Fruit fly (Drosophila melanogaster): ENCODE data around the gene phu.
A peak's percentile ranks its signal among the peaks of the same experiment; 100 is the strongest.

The phu gene

DNA sequence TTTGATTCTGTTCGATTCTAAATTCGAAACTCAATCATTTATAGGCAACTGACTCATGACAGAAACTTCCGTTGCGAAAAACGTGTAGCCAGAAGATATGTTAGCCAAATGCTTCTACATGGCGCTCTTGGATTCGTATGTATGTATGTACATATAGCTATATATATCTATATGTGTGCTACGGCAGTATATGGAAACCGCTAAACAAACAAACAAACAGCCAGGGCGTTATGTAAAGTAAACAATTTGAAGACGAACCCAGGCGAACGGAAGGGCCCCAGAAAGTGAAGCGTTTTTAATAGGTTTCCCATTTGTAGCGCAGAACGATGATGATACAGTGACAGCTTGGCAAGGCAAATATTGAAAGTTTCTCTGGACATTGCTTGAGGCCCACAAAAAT lies 35.3 kb downstream of the phu start:
- TF ChIP-seq jim (GFP tag; optimal IDR thresholded peaks at IDR 0.05), result no peak
- no peak for TF ChIP-seq tai (GFP tag; optimal IDR thresholded peaks at IDR 0.05)
- no peak for TF ChIP-seq ey (GFP tag; optimal IDR thresholded peaks at IDR 0.05)
- TF ChIP-seq Sp1 (GFP tag; optimal IDR thresholded peaks at IDR 0.05), result no peak
- no peak for TF ChIP-seq OdsH (GFP tag; optimal IDR thresholded peaks at IDR 0.05)

DNA sequence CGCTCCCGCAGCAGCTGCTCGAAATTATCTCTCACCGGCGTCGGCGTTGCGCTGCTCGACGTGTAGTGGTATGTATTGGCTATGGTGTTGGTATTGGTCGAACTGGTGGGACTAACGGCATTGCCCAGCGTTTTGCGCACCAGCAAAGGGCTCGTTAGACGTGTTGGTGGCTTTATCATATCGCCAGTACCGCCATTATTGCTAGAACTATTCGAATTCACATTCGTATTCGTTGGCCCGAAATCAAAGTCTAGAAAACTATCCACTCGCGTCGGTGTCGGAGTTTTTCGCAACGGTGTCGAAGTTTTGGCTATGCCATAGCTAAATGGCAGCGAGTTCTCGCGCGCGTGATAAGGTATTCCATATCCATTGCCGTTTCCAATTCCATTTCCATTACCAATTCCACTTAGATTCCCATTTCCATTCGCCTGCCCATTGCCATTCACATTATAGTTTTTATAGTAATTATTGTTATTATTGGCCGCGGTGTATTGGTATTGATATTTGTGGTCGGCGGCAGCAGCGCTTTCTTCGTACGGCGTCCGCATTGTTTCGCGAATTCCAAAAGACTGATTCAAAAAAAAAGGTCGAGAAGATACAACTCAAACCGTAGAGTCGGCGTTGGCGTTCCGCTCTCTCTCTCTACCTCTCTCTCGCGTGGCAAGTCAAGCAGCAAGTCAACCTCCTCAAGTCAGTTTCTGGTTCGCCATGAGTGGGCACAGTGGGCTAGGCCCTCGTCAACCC lies 38.0 kb downstream of the phu start, which contains the start of gene by:
by (minus strand) TSS at position 575 of the 744 bp plus-strand sequence.
- peak; percentile 82 for TF ChIP-seq Dif (GFP tag; optimal IDR thresholded peaks at IDR 0.05; ENCODE audit: partially characterized antibody)
- no peak for TF ChIP-seq CrebA (GFP tag; optimal IDR thresholded peaks at IDR 0.05; ENCODE audit: borderline replicate concordance)
- no peak for TF ChIP-seq Sp1 (GFP tag; optimal IDR thresholded peaks at IDR 0.05)
- TF ChIP-seq dl (GFP tag; optimal IDR thresholded peaks at IDR 0.05; ENCODE audit: insufficient read depth in 1 of 2, partially characterized antibody in 2 of 2), result peak; percentile 74 to 83
- TF ChIP-seq fru (GFP tag; optimal IDR thresholded peaks at IDR 0.05), result no peak
- TF ChIP-seq CG32264 (GFP tag; optimal IDR thresholded peaks at IDR 0.05), result no peak
- TF ChIP-seq Hr83 (GFP tag; optimal IDR thresholded peaks at IDR 0.05; ENCODE audit: poor library complexity, severe bottlenecking), result peak; percentile 15
- peak; percentile 37 for TF ChIP-seq Vsx2 (GFP tag; optimal IDR thresholded peaks at IDR 0.05; ENCODE audit: partially characterized antibody)
- no peak for TF ChIP-seq Rel (GFP tag; optimal IDR thresholded peaks at IDR 0.05)
- no peak for TF ChIP-seq Rel (tag; optimal IDR thresholded peaks at IDR 0.05)
- peak; percentile 84 for TF ChIP-seq jim (GFP tag; optimal IDR thresholded peaks at IDR 0.05)
- no peak for TF ChIP-seq woc (GFP tag; optimal IDR thresholded peaks at IDR 0.05)
- TF ChIP-seq sv (GFP tag; optimal IDR thresholded peaks at IDR 0.05), result no peak
- TF ChIP-seq pan (optimal IDR thresholded peaks at IDR 0.05), result no peak

- TF ChIP-seq OdsH (GFP tag; optimal IDR thresholded peaks at IDR 0.05) (peak; percentile 97), lola (GFP tag; optimal IDR thresholded peaks at IDR 0.05) (no peak), rgr (GFP tag; optimal IDR thresholded peaks at IDR 0.05) (peak; percentile 95), CrebA (GFP tag; optimal IDR thresholded peaks at IDR 0.05; ENCODE audit: borderline replicate concordance) (peak; percentile 74), Sp1 (GFP tag; optimal IDR thresholded peaks at IDR 0.05) (peak; percentile 98), Vsx2 (GFP tag; optimal IDR thresholded peaks at IDR 0.05; ENCODE audit: partially characterized antibody) (peak; percentile 87), foxo (GFP tag; optimal IDR thresholded peaks at IDR 0.05) (peak; percentile 76 to 98), Hnf4 (GFP tag; optimal IDR thresholded peaks at IDR 0.05) (peak; percentile 85), Dfd (GFP tag; optimal IDR thresholded peaks at IDR 0.05) (no peak), sage (GFP tag; optimal IDR thresholded peaks at IDR 0.05) (peak; percentile 47), usp (GFP tag; optimal IDR thresholded peaks at IDR 0.05) (peak; percentile 18), Dif (GFP tag; optimal IDR thresholded peaks at IDR 0.05; ENCODE audit: partially characterized antibody) (peak; percentile 98), ey (GFP tag; optimal IDR thresholded peaks at IDR 0.05) (peak; percentile 96), Abd-B (GFP tag; optimal IDR thresholded peaks at IDR 0.05) (no peak), dl (GFP tag; optimal IDR thresholded peaks at IDR 0.05; ENCODE audit: insufficient read depth in 1 of 2, partially characterized antibody in 2 of 2) (peak; percentile 89 to 97), h (GFP tag; optimal IDR thresholded peaks at IDR 0.05) (peak; percentile 95), sv (GFP tag; optimal IDR thresholded peaks at IDR 0.05) (peak; percentile 79), woc (GFP tag; optimal IDR thresholded peaks at IDR 0.05) (peak; percentile 97), HLH106 (tag; optimal IDR thresholded peaks at IDR 0.05) (peak; percentile 96), tai (GFP tag; optimal IDR thresholded peaks at IDR 0.05) (peak; percentile 92), Myc (optimal IDR thresholded peaks at IDR 0.05) (no peak), CG9705 (GFP tag; optimal IDR thresholded peaks at IDR 0.05) (peak; percentile 94), Rel (GFP tag; optimal IDR thresholded peaks at IDR 0.05) (peak; percentile 69), Rel (tag; optimal IDR thresholded peaks at IDR 0.05) (peak; percentile 74), pan (optimal IDR thresholded peaks at IDR 0.05) (no peak), Mio (GFP tag; optimal IDR thresholded peaks at IDR 0.05) (peak; percentile 64), psq (GFP tag; optimal IDR thresholded peaks at IDR 0.05) (peak; percentile 95), jim (GFP tag; optimal IDR thresholded peaks at IDR 0.05) (no peak), CG32264 (GFP tag; optimal IDR thresholded peaks at IDR 0.05) (peak; percentile 82), br (GFP tag; optimal IDR thresholded peaks at IDR 0.05) (peak; percentile 97), dmrt93B (GFP tag; optimal IDR thresholded peaks at IDR 0.05) (peak; percentile 97), dsf (GFP tag; optimal IDR thresholded peaks at IDR 0.05; ENCODE audit: borderline replicate concordance) (peak; percentile 74), Hr83 (GFP tag; optimal IDR thresholded peaks at IDR 0.05; ENCODE audit: poor library complexity, severe bottlenecking) (peak; percentile 65), Hr78 (GFP tag; optimal IDR thresholded peaks at IDR 0.05) (no peak), brk (GFP tag; optimal IDR thresholded peaks at IDR 0.05) (peak; percentile 74), GATAd (GFP tag; optimal IDR thresholded peaks at IDR 0.05) (peak; percentile 54), Jra (GFP tag; optimal IDR thresholded peaks at IDR 0.05) (peak; percentile 96), fru (GFP tag; optimal IDR thresholded peaks at IDR 0.05) (peak; percentile 98), N (GFP tag; optimal IDR thresholded peaks at IDR 0.05) (no peak)
These were observed 38.9 kb downstream of the phu start for dm6 chr3R:9533181-9534124.
